Fruit fly (Drosophila melanogaster) whole organism, embryonic: Measurements from ENCODE around the gene CG9782.

Experiments
- ATbp ChIP-seq: fragments of 200-800 bp; sonication (Bioruptor generic); optimal IDR thresholded peaks from 2 replicates; lab custom pipeline; 2017; ENCODE audit warnings: missing biosample characterization, mild to moderate bottlenecking, missing genetic modification characterization, missing genetic modification reagents
- Asciz ChIP-seq: fragments of 200-800 bp; sonication (Bioruptor generic); optimal IDR thresholded peaks from 2 replicates; lab custom pipeline; 2017; ENCODE audit warnings: missing biosample characterization, mild to moderate bottlenecking, missing genetic modification characterization, missing genetic modification reagents
- Atf3 ChIP-seq: fragments of 200-800 bp; sonication (Bioruptor generic); optimal IDR thresholded peaks from 3 replicates; lab custom pipeline; 2016; ENCODE audit warnings: missing biosample characterization, missing genetic modification characterization
- Bdp1 ChIP-seq: fragments of 200-800 bp; sonication (Bioruptor generic); optimal IDR thresholded peaks from 3 replicates; lab custom pipeline; 2016; ENCODE audit warnings: missing biosample characterization, missing genetic modification characterization
- Bgb ChIP-seq: fragments of 200-800 bp; sonication (Bioruptor generic); IDR thresholded peaks from 2 replicates; pipeline ENCODE4 v1.3.6; 2022; ENCODE audit warnings: missing biosample characterization, missing genetic modification characterization; ENCODE audit not compliant: partially characterized antibody
- BtbVII ChIP-seq: fragments of 200-800 bp; sonication (Bioruptor generic); optimal IDR thresholded peaks from 3 replicates; lab custom pipeline; 2017; ENCODE audit warnings: missing biosample characterization, mild to moderate bottlenecking, missing genetic modification characterization
- CG10147 ChIP-seq: fragments of 200-800 bp; sonication (Bioruptor generic); optimal IDR thresholded peaks from 2 replicates; lab custom pipeline; 2019; ENCODE audit warnings: missing biosample characterization, mild to moderate bottlenecking, missing genetic modification characterization, moderate library complexity
- CG10462 ChIP-seq: fragments of 200-800 bp; sonication (Bioruptor generic); optimal IDR thresholded peaks from 2 replicates; lab custom pipeline; 2016; ENCODE audit warnings: missing biosample characterization, missing genetic modification characterization
- CG10565 ChIP-seq: fragments of 200-800 bp; sonication (Bioruptor generic); optimal IDR thresholded peaks from 3 replicates; lab custom pipeline; 2016; ENCODE audit warnings: missing biosample characterization, mild to moderate bottlenecking, missing genetic modification characterization
- CG11398 ChIP-seq: fragments of 200-800 bp; sonication (Bioruptor generic); optimal IDR thresholded peaks from 2 replicates; lab custom pipeline; 2016; ENCODE audit warnings: missing biosample characterization, missing genetic modification characterization
- CG12942 ChIP-seq: fragments of 200-800 bp; sonication (Bioruptor generic); optimal IDR thresholded peaks from 3 replicates; lab custom pipeline; 2016; ENCODE audit warnings: missing biosample characterization, missing genetic modification characterization
- CG15011 ChIP-seq: fragments of 200-800 bp; sonication (Bioruptor generic); optimal IDR thresholded peaks from 3 replicates; lab custom pipeline; 2018; ENCODE audit warnings: missing biosample characterization, mild to moderate bottlenecking, missing genetic modification characterization
- CG15269 ChIP-seq: fragments of 200-800 bp; sonication (Bioruptor generic); optimal IDR thresholded peaks from 2 replicates; lab custom pipeline; 2018; ENCODE audit warnings: missing biosample characterization, mild to moderate bottlenecking, missing genetic modification characterization, moderate library complexity
- CG1603 ChIP-seq: fragments of 200-800 bp; sonication (Bioruptor generic); optimal IDR thresholded peaks from 2 replicates; lab custom pipeline; 2019; ENCODE audit warnings: missing biosample characterization, mild to moderate bottlenecking, missing genetic modification characterization, moderate library complexity
- CG17328 ChIP-seq: fragments of 200-800 bp; sonication (Bioruptor generic); IDR thresholded peaks from 2 replicates; pipeline ENCODE4 v1.3.6; 2022; ENCODE audit warnings: missing biosample characterization, missing genetic modification characterization
- CG17359 ChIP-seq: fragments of 200-800 bp; sonication (Bioruptor generic); optimal IDR thresholded peaks from 3 replicates; lab custom pipeline; 2018; ENCODE audit warnings: missing biosample characterization, mild to moderate bottlenecking, missing genetic modification characterization, moderate library complexity
- CG17568 ChIP-seq: fragments of 200-800 bp; sonication (Bioruptor generic); optimal IDR thresholded peaks from 2 replicates; lab custom pipeline; 2018; ENCODE audit warnings: missing biosample characterization, mild to moderate bottlenecking, missing genetic modification characterization, moderate library complexity
- CG18476 ChIP-seq: fragments of 200-800 bp; sonication (Bioruptor generic); optimal IDR thresholded peaks from 2 replicates; lab custom pipeline; 2016; ENCODE audit warnings: missing biosample characterization, mild to moderate bottlenecking, missing genetic modification characterization
- CG18619 ChIP-seq: fragments of 200-800 bp; sonication (Bioruptor generic); optimal IDR thresholded peaks from 3 replicates; lab custom pipeline; 2017; ENCODE audit warnings: missing biosample characterization, mild to moderate bottlenecking, missing genetic modification characterization
- CG2116 ChIP-seq: fragments of 200-800 bp; sonication (Bioruptor generic); optimal IDR thresholded peaks from 3 replicates; lab custom pipeline; 2018; ENCODE audit warnings: missing biosample characterization, mild to moderate bottlenecking, missing genetic modification characterization
- CG2202 ChIP-seq: fragments of 200-800 bp; sonication (Bioruptor generic); optimal IDR thresholded peaks from 2 replicates; lab custom pipeline; 2018; ENCODE audit warnings: missing biosample characterization, mild to moderate bottlenecking, missing genetic modification characterization
- CG4282 ChIP-seq: fragments of 200-800 bp; sonication (Bioruptor generic); optimal IDR thresholded peaks from 2 replicates; lab custom pipeline; 2016; ENCODE audit warnings: missing biosample characterization, missing genetic modification characterization
- CG5245 ChIP-seq: fragments of 200-800 bp; sonication (Bioruptor generic); optimal IDR thresholded peaks from 3 replicates; lab custom pipeline; 2016; ENCODE audit warnings: missing biosample characterization, missing genetic modification characterization
- CG6175 ChIP-seq: fragments of 200-800 bp; sonication (Bioruptor generic); IDR thresholded peaks from 3 replicates; pipeline ENCODE4 v1.3.6; 2022; ENCODE audit warnings: missing biosample characterization, missing genetic modification characterization
- CG6272 ChIP-seq: fragments of 200-800 bp; sonication (Bioruptor generic); IDR thresholded peaks from 2 replicates; pipeline ENCODE4 v1.3.6; 2022; ENCODE audit warnings: missing biosample characterization, missing genetic modification characterization
- CG8388 ChIP-seq: fragments of 200-800 bp; sonication (Bioruptor generic); optimal IDR thresholded peaks from 2 replicates; lab custom pipeline; 2019; ENCODE audit warnings: missing biosample characterization, mild to moderate bottlenecking, missing genetic modification characterization, moderate library complexity
- CG9727 ChIP-seq: fragments of 200-800 bp; sonication (Bioruptor generic); optimal IDR thresholded peaks from 3 replicates; lab custom pipeline; 2017; ENCODE audit warnings: missing biosample characterization, mild to moderate bottlenecking, missing genetic modification characterization
- CG9817 ChIP-seq: fragments of 200-800 bp; sonication (Bioruptor generic); optimal IDR thresholded peaks from 2 replicates; lab custom pipeline; 2018; ENCODE audit warnings: missing biosample characterization, mild to moderate bottlenecking, missing genetic modification characterization, moderate library complexity
- CG9876 ChIP-seq: fragments of 200-800 bp; sonication (Bioruptor generic); optimal IDR thresholded peaks from 2 replicates; lab custom pipeline; 2016; ENCODE audit warnings: missing biosample characterization, missing genetic modification characterization
- CHES-1-like ChIP-seq: fragments of 200-800 bp; sonication (Bioruptor generic); optimal IDR thresholded peaks from 2 replicates; lab custom pipeline; 2016; ENCODE audit warnings: missing biosample characterization, missing genetic modification characterization
- Fer3 ChIP-seq: fragments of 200-800 bp; sonication (Bioruptor generic); optimal IDR thresholded peaks from 2 replicates; lab custom pipeline; 2018; ENCODE audit warnings: missing biosample characterization, mild to moderate bottlenecking, missing genetic modification characterization, moderate library complexity
- HHEX ChIP-seq: fragments of 200-800 bp; sonication (Bioruptor generic); optimal IDR thresholded peaks from 3 replicates; lab custom pipeline; 2017; ENCODE audit warnings: missing biosample characterization, mild to moderate bottlenecking, missing genetic modification characterization, missing genetic modification reagents
- MBD-R2 ChIP-seq: fragments of 200-800 bp; sonication (Bioruptor generic); IDR thresholded peaks from 2 replicates; pipeline ENCODE4 v1.3.6; 2022; ENCODE audit warnings: missing biosample characterization, missing genetic modification characterization
- Side ChIP-seq: fragments of 200-800 bp; sonication (Bioruptor generic); optimal IDR thresholded peaks from 2 replicates; lab custom pipeline; 2016; ENCODE audit warnings: missing biosample characterization, missing genetic modification characterization
- Sox100B ChIP-seq: fragments of 200-800 bp; sonication (Bioruptor generic); optimal IDR thresholded peaks from 3 replicates; lab custom pipeline; 2018; ENCODE audit warnings: missing biosample characterization, mild to moderate bottlenecking, missing genetic modification characterization
- Vsx1 ChIP-seq: fragments of 200-800 bp; sonication (Bioruptor generic); optimal IDR thresholded peaks from 2 replicates; lab custom pipeline; 2017; ENCODE audit warnings: missing biosample characterization, mild to moderate bottlenecking, missing genetic modification characterization, missing genetic modification reagents
- Xrp1 ChIP-seq: fragments of 200-800 bp; sonication (Bioruptor generic); IDR thresholded peaks from 2 replicates; pipeline ENCODE4 v1.3.6; 2022; ENCODE audit warnings: missing biosample characterization, missing genetic modification characterization
- ap ChIP-seq: fragments of 200-800 bp; sonication (Bioruptor generic); IDR thresholded peaks from 2 replicates; pipeline ENCODE4 v1.3.6; 2022; ENCODE audit warnings: missing biosample characterization, missing genetic modification characterization
- ash1 ChIP-seq: fragments of 200-800 bp; sonication (Bioruptor generic); optimal IDR thresholded peaks from 2 replicates; lab custom pipeline; 2018; ENCODE audit warnings: missing biosample characterization, mild to moderate bottlenecking, missing genetic modification characterization
- bab2 ChIP-seq: fragments of 200-800 bp; sonication (Bioruptor generic); optimal IDR thresholded peaks from 2 replicates; lab custom pipeline; 2016; ENCODE audit warnings: missing biosample characterization, missing genetic modification characterization
- chm ChIP-seq: fragments of 200-800 bp; sonication (Bioruptor generic); IDR thresholded peaks from 2 replicates; pipeline ENCODE4 v1.3.6; 2022; ENCODE audit warnings: missing biosample characterization, missing genetic modification characterization
- corto ChIP-seq: fragments of 200-800 bp; sonication (Bioruptor generic); optimal IDR thresholded peaks from 2 replicates; lab custom pipeline; 2016; ENCODE audit warnings: missing biosample characterization, mild to moderate bottlenecking, missing genetic modification characterization, moderate library complexity
- dimm ChIP-seq: fragments of 200-800 bp; sonication (Bioruptor generic); IDR thresholded peaks from 2 replicates; pipeline ENCODE4 v1.3.6; 2022; ENCODE audit warnings: missing biosample characterization, missing genetic modification characterization
- gce ChIP-seq: fragments of 200-800 bp; sonication (Bioruptor generic); IDR thresholded peaks from 3 replicates; pipeline ENCODE4 v1.3.6; 2022; ENCODE audit warnings: missing biosample characterization, missing genetic modification characterization
- grn ChIP-seq: fragments of 200-800 bp; sonication (Bioruptor generic); optimal IDR thresholded peaks from 3 replicates; lab custom pipeline; 2017; ENCODE audit warnings: missing biosample characterization, missing genetic modification characterization
- gro ChIP-seq: fragments of 200-800 bp; sonication (Bioruptor generic); optimal IDR thresholded peaks from 2 replicates; lab custom pipeline; 2016; ENCODE audit warnings: missing biosample characterization, missing genetic modification characterization
- her ChIP-seq: fragments of 200-800 bp; sonication (Bioruptor generic); optimal IDR thresholded peaks from 2 replicates; lab custom pipeline; 2016; ENCODE audit warnings: missing biosample characterization, missing genetic modification characterization
- jumu ChIP-seq: fragments of 200-800 bp; sonication (Bioruptor generic); optimal IDR thresholded peaks from 3 replicates; lab custom pipeline; 2016; ENCODE audit warnings: missing biosample characterization, missing genetic modification characterization
- luna ChIP-seq: fragments of 200-800 bp; sonication (Bioruptor generic); optimal IDR thresholded peaks from 2 replicates; lab custom pipeline; 2016; ENCODE audit warnings: missing biosample characterization, missing genetic modification characterization
- maf-S ChIP-seq: fragments of 200-800 bp; sonication (Bioruptor generic); optimal IDR thresholded peaks from 2 replicates; lab custom pipeline; 2016; ENCODE audit warnings: missing biosample characterization, missing genetic modification characterization
- sisA ChIP-seq: fragments of 200-800 bp; sonication (Bioruptor generic); IDR thresholded peaks from 2 replicates; pipeline ENCODE4 v1.3.6; 2022; ENCODE audit warnings: missing biosample characterization, missing genetic modification characterization
- sr ChIP-seq: fragments of 200-800 bp; sonication (Bioruptor generic); IDR thresholded peaks from 3 replicates; pipeline ENCODE4 v1.3.6; 2022; ENCODE audit warnings: missing biosample characterization, missing genetic modification characterization

The CG9782 gene

dm6 chrX:16573659-16574058 is 47.7 kb downstream of the CG9782 start:
- TF ChIP-seq CG12942 (GFP tag; lab: Kevin White, UChicago) (peak; percentile 5), chm (GFP tag; lab: Robert Waterston, UW) (0 out of 2 replicates have a peak, but pooled peaks have one; percentile 8), CG9727 (GFP tag; lab: Kevin White, UChicago) (peak; percentile 6), CG10462 (GFP tag; lab: Kevin White, UChicago) (no peak), CG9817 (tag; lab: Kevin White, UChicago) (peak; percentile 13), Vsx1 (GFP tag; lab: Kevin White, UChicago) (peak; percentile 63), CG1603 (tag; lab: Kevin White, UChicago) (peak; percentile 10), CG6272 (no peak), sisA (GFP tag; lab: Robert Waterston, UW) (no peak), Sox100B (no peak), CG4282 (GFP tag; lab: Kevin White, UChicago) (no peak), ash1 (no peak), Fer3 (peak; percentile 45), Bdp1 (GFP tag; lab: Kevin White, UChicago) (peak; percentile 9), grn (no peak), CG5245 (no peak), ATbp (peak; percentile 58), CG15011 (GFP tag; lab: Kevin White, UChicago) (peak; percentile 25), sr (no peak), maf-S (GFP tag; lab: Kevin White, UChicago) (no peak), CG17359 (tag; lab: Kevin White, UChicago) (peak; percentile 20), CG17328 (no peak), gce (GFP tag; lab: Robert Waterston, UW) (no peak), CG11398 (peak; percentile 6), Xrp1 (GFP tag; lab: Robert Waterston, UW) (peak; percentile 44; the same call in 1 of the 2 replicates), Bgb (no peak), dimm (GFP tag; lab: Robert Waterston, UW) (no peak), bab2 (GFP tag; lab: Kevin White, UChicago) (no peak), CG6175 (GFP tag; lab: Robert Waterston, UW) (no peak), Asciz (GFP tag; lab: Kevin White, UChicago) (no peak), luna (GFP tag; lab: Kevin White, UChicago) (no peak), CG15269 (tag; lab: Kevin White, UChicago) (peak; percentile 49), CHES-1-like (GFP tag; lab: Kevin White, UChicago) (peak; percentile 21), Side (no peak), Atf3 (GFP tag; lab: Kevin White, UChicago) (no peak), HHEX (peak; percentile 12), CG10565 (no peak), CG8388 (GFP tag; lab: Kevin White, UChicago) (no peak), CG17568 (GFP tag; lab: Kevin White, UChicago) (peak; percentile 71), CG2202 (tag; lab: Kevin White, UChicago) (no peak), her (GFP tag; lab: Kevin White, UChicago) (peak; percentile 20), CG9876 (GFP tag; lab: Kevin White, UChicago) (peak; percentile 39), CG10147 (GFP tag; lab: Kevin White, UChicago) (no peak), BtbVII (GFP tag; lab: Kevin White, UChicago) (peak; percentile 65), MBD-R2 (GFP tag; lab: Robert Waterston, UW) (no peak), CG18476 (GFP tag; lab: Kevin White, UChicago) (no peak), gro (GFP tag; lab: Kevin White, UChicago) (no peak), jumu (peak; percentile 7), corto (GFP tag; lab: Kevin White, UChicago) (no peak), ap (GFP tag; lab: Robert Waterston, UW) (no peak), CG18619 (GFP tag; lab: Kevin White, UChicago) (peak; percentile 17), CG2116 (GFP tag; lab: Kevin White, UChicago) (no peak)
